Fruit fly (Drosophila melanogaster): Measurements from ENCODE around the gene CG3792.

CG3792 gene

DNA sequence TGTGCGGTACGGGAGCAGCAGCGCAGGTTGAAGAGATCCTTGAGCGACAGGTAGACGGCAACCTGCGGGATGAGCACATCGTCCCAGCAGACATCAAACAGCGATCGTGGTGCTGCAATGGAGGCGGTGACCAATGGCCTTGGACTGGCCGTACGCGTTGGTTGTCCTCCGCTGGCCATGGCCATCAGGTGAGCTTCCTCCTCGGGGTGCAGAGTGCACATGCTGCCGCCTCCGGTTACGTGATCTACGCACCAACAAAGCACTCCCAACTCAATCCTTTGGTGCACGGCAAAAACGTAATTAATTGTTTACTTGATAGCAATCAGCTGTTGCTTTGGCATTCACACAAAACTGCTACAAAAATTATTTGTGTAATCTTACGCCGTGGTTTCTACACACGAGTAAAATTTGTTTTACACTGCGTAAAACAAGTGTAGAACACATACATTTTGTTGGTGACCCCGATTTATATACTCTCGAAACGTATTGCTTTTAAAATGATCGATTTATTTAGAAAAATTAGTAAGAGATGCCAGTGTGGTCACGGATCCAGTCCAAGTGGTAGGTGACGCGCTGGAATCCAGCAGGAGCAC, 27.6 kb upstream of the CG3792 start, which contains the start of gene jet (continued):
- TF ChIP-seq Fer3 (tag; optimal IDR thresholded peaks at IDR 0.05) (no peak), slou (GFP tag; optimal IDR thresholded peaks at IDR 0.05) (no peak), Sry-δ (GFP tag; optimal IDR thresholded peaks at IDR 0.05) (no peak), so (GFP tag; IDR thresholded peaks at IDR 0.05) (no peak), gem (tag; optimal IDR thresholded peaks at IDR 0.05) (no peak), CG3163 (GFP tag; optimal IDR thresholded peaks at IDR 0.05) (no peak), CG9876 (GFP tag; optimal IDR thresholded peaks at IDR 0.05) (no peak), CG7928 (GFP tag; optimal IDR thresholded peaks at IDR 0.05) (no peak), CG15073 (GFP tag; optimal IDR thresholded peaks at IDR 0.05) (no peak), ewg (GFP tag; optimal IDR thresholded peaks at IDR 0.05) (no peak), CG4730 (GFP tag; IDR thresholded peaks at IDR 0.05) (no peak), eve (GFP tag; optimal IDR thresholded peaks at IDR 0.05) (no peak), br (optimal IDR thresholded peaks at IDR 0.05) (no peak), inv (GFP tag; IDR thresholded peaks at IDR 0.05; ENCODE audit: partially characterized antibody) (0 out of 2 replicates have a peak, but pooled peaks have one; percentile 8), MBD-R2 (GFP tag; IDR thresholded peaks at IDR 0.05) (peak; percentile 97), Spps (tag; optimal IDR thresholded peaks at IDR 0.05) (no peak), ham (GFP tag; IDR thresholded peaks at IDR 0.05) (no peak), Opbp (GFP tag; IDR thresholded peaks at IDR 0.05; ENCODE audit: partially characterized antibody) (no peak; the same call in 2 of the 3 replicates), zfh1 (GFP tag; IDR thresholded peaks at IDR 0.05) (no peak), bigmax (GFP tag; optimal IDR thresholded peaks at IDR 0.05) (no peak), CG2199 (GFP tag; IDR thresholded peaks at IDR 0.05) (no peak), seq (GFP tag; IDR thresholded peaks at IDR 0.05) (no peak), CG7372 (GFP tag; IDR thresholded peaks at IDR 0.05) (no peak), twi (tag; optimal IDR thresholded peaks at IDR 0.05) (no peak), klu (GFP tag; IDR thresholded peaks at IDR 0.05) (no peak), CG30403 (GFP tag; optimal IDR thresholded peaks at IDR 0.05) (no peak)

dm6 chr2L:4950667-4951066, 26.4 kb upstream of the CG3792 start, which contains the start of gene Jon25Biii:
Gene Jon25Biii, minus strand, starts transcription at chr2L:4950767.
- TF ChIP-seq sug (tag; optimal IDR thresholded peaks at IDR 0.05) (peak; percentile 84), ewg (GFP tag; optimal IDR thresholded peaks at IDR 0.05) (no peak)

- TF ChIP-seq CG8290 (GFP tag; optimal IDR thresholded peaks at IDR 0.05) (no peak), CG8290 (tag; optimal IDR thresholded peaks at IDR 0.05) (no peak), GATAe (GFP tag; conservative IDR thresholded peaks at IDR 0.05) (peak; percentile 37; the same call in 1 of the 2 replicates), grn (GFP tag; optimal IDR thresholded peaks at IDR 0.05) (peak; percentile 84), CG6175 (GFP tag; IDR thresholded peaks at IDR 0.05) (peak; percentile 8; the same call in 1 of the 3 replicates), D19B (GFP tag; optimal IDR thresholded peaks at IDR 0.05) (peak; percentile 41), exex (tag; optimal IDR thresholded peaks at IDR 0.05) (peak; percentile 92), cwo (GFP tag; optimal IDR thresholded peaks at IDR 0.05) (peak; percentile 9), vnd (GFP tag; IDR thresholded peaks at IDR 0.05; ENCODE audit: partially characterized antibody) (peak; percentile 36; the same call in 1 of the 3 replicates), Hey (tag; optimal IDR thresholded peaks at IDR 0.05) (peak; percentile 77), mirr (GFP tag; optimal IDR thresholded peaks at IDR 0.05) (peak; percentile 80), Max (GFP tag; optimal IDR thresholded peaks at IDR 0.05) (no peak), sug (tag; optimal IDR thresholded peaks at IDR 0.05) (peak; percentile 70), NC2β (GFP tag; optimal IDR thresholded peaks at IDR 0.05) (no peak)
Measured at dm6 chr2L:4953086-4953570, 24.0 kb upstream of the CG3792 start, which contains the start of gene Jon25Bii. Gene Jon25Bii, minus strand, starts transcription at chr2L:4953136.
